Fruit fly (Drosophila melanogaster) whole organism, wandering third instar larva: Measurements from ENCODE around the gene CG16815.

Experiments used
- CG32264 ChIP-seq: fragments of 200-800 bp; sonication (Bioruptor generic); optimal IDR thresholded peaks from 2 replicates; lab custom pipeline; 2016; ENCODE audit warnings: missing biosample characterization, missing genetic modification characterization
- CG9705 ChIP-seq: fragments of 200-800 bp; sonication (Bioruptor generic); optimal IDR thresholded peaks from 2 replicates; lab custom pipeline; 2018; ENCODE audit warnings: missing biosample characterization, mild to moderate bottlenecking, missing genetic modification characterization
- Dfd ChIP-seq: fragments of >200 bp; optimal IDR thresholded peaks from 2 replicates; lab custom pipeline; 2017; ENCODE audit warnings: missing biosample characterization, missing genetic modification characterization
- Dif ChIP-seq: fragments of 200-275, 200-300 bp; sonication (Bioruptor generic); optimal IDR thresholded peaks from 2 replicates; lab custom pipeline; 2018; ENCODE audit warnings: missing biosample characterization, missing genetic modification characterization; ENCODE audit not compliant: partially characterized antibody
- GATAd ChIP-seq: sonication (Bioruptor generic); optimal IDR thresholded peaks from 2 replicates; lab custom pipeline; 2016; ENCODE audit warnings: missing biosample characterization, missing genetic modification characterization
- Hnf4 ChIP-seq: fragments of 200-800 bp; sonication (Bioruptor generic); optimal IDR thresholded peaks from 2 replicates; lab custom pipeline; 2016; ENCODE audit warnings: missing biosample characterization, mild to moderate bottlenecking, missing genetic modification characterization
- Hr78 ChIP-seq: fragments of >200 bp; optimal IDR thresholded peaks from 2 replicates; lab custom pipeline; 2017; ENCODE audit warnings: missing biosample characterization, missing genetic modification characterization
- Hr83 ChIP-seq: fragments of 200-300 bp; sonication (Bioruptor generic); optimal IDR thresholded peaks from 2 replicates; lab custom pipeline; 2016; ENCODE audit warnings: missing biosample characterization, mild to moderate bottlenecking, missing genetic modification characterization, moderate library complexity; ENCODE audit not compliant: poor library complexity, severe bottlenecking
- Jra ChIP-seq: sonication (Bioruptor generic); optimal IDR thresholded peaks from 2 replicates; lab custom pipeline; 2016; ENCODE audit warnings: missing biosample characterization, missing genetic modification characterization
- N ChIP-seq: fragments of >200 bp; optimal IDR thresholded peaks from 2 replicates; lab custom pipeline; 2018; ENCODE audit warnings: missing biosample characterization, missing external identifiers, missing genetic modification characterization
- OdsH ChIP-seq: fragments of 200-800 bp; sonication (Bioruptor generic); optimal IDR thresholded peaks from 2 replicates; lab custom pipeline; 2016; ENCODE audit warnings: missing biosample characterization, mild to moderate bottlenecking, missing genetic modification characterization
- br ChIP-seq: fragments of 200-800 bp; sonication (Bioruptor generic); optimal IDR thresholded peaks from 2 replicates; lab custom pipeline; 2016; ENCODE audit warnings: missing biosample characterization, missing genetic modification characterization
- brk ChIP-seq: fragments of 200-800 bp; sonication (Bioruptor generic); optimal IDR thresholded peaks from 2 replicates; lab custom pipeline; 2016; ENCODE audit warnings: missing biosample characterization, mild to moderate bottlenecking, missing genetic modification characterization
- dl ChIP-seq, 2 experiments: fragments of 175-275, 200-275 bp in 1 of 2; fragments of 200-275 bp in 1 of 2; sonication (Bioruptor generic); optimal IDR thresholded peaks; lab custom pipeline; 2018; ENCODE audit warnings: mild to moderate bottlenecking in 2 of 2, missing biosample characterization in 2 of 2, missing genetic modification characterization in 2 of 2, moderate library complexity in 2 of 2; ENCODE audit not compliant: partially characterized antibody in 2 of 2, insufficient read depth in 1 of 2
- dmrt93B ChIP-seq: fragments of 200-800 bp; sonication (Bioruptor generic); optimal IDR thresholded peaks from 2 replicates; lab custom pipeline; 2018; ENCODE audit warnings: missing biosample characterization, mild to moderate bottlenecking, missing genetic modification characterization
- foxo ChIP-seq, 2 experiments: fragments of 200-800 bp; sonication (Bioruptor generic); optimal IDR thresholded peaks; 2 replicates in 1 of 2; 3 replicates in 1 of 2; lab custom pipeline; 2016 to 2017; ENCODE audit warnings: missing biosample characterization in 2 of 2, missing genetic modification characterization in 2 of 2
- h ChIP-seq: fragments of 200-800 bp; sonication (Bioruptor generic); optimal IDR thresholded peaks from 3 replicates; lab custom pipeline; 2016; ENCODE audit warnings: missing biosample characterization, mild to moderate bottlenecking, missing genetic modification characterization
- jim ChIP-seq: fragments of 175-275, 200-325 bp; sonication (Bioruptor generic); optimal IDR thresholded peaks from 2 replicates; lab custom pipeline; 2016; ENCODE audit warnings: missing biosample characterization, mild to moderate bottlenecking, missing genetic modification characterization
- lola ChIP-seq: fragments of >200 bp; optimal IDR thresholded peaks from 2 replicates; lab custom pipeline; 2017; ENCODE audit warnings: missing biosample characterization, missing genetic modification characterization
- pan ChIP-seq: fragments of >200 bp; optimal IDR thresholded peaks from 2 replicates; lab custom pipeline; 2017
- rgr ChIP-seq: fragments of 200-800 bp; sonication (Bioruptor generic); optimal IDR thresholded peaks from 3 replicates; lab custom pipeline; 2016; ENCODE audit warnings: missing biosample characterization, mild to moderate bottlenecking, missing genetic modification characterization
- tai ChIP-seq: sonication (Bioruptor generic); optimal IDR thresholded peaks from 2 replicates; lab custom pipeline; 2016; ENCODE audit warnings: missing biosample characterization, missing genetic modification characterization
- usp ChIP-seq: fragments of >200 bp; optimal IDR thresholded peaks from 2 replicates; lab custom pipeline; 2017; ENCODE audit warnings: missing biosample characterization, missing genetic modification characterization
- woc ChIP-seq: sonication (Bioruptor generic); optimal IDR thresholded peaks from 2 replicates; lab custom pipeline; 2016; ENCODE audit warnings: missing biosample characterization, mild to moderate bottlenecking, missing genetic modification characterization

Gene CG16815

dm6 chr2L:13259643-13260042, 30.0 kb downstream of the CG16815 start, which contains the start of gene CG31730:
CG31730 (minus strand) TSS chr2L:13259743.
- no peak for TF ChIP-seq dmrt93B (GFP tag; lab: Kevin White, UChicago)
- TF ChIP-seq, all 38 proteins: peak for 0

- TF ChIP-seq Hr83 (GFP tag; lab: Kevin White, UChicago) (no peak), N (no peak), br (no peak), Dif (no peak), Jra (GFP tag; lab: Kevin White, UChicago) (no peak), Hnf4 (GFP tag; lab: Kevin White, UChicago) (no peak), CG32264 (no peak), rgr (GFP tag; lab: Kevin White, UChicago) (no peak), OdsH (GFP tag; lab: Kevin White, UChicago) (no peak), GATAd (GFP tag; lab: Kevin White, UChicago) (no peak), tai (no peak), woc (GFP tag; lab: Kevin White, UChicago) (no peak), brk (GFP tag; lab: Kevin White, UChicago) (no peak), CG9705 (GFP tag; lab: Kevin White, UChicago) (no peak)
Observed at dm6 chr2L:13260740-13261139, 31.1 kb downstream of the CG16815 start, which contains the start of gene CG44085. CG44085 (plus strand) TSS chr2L:13261008.

- no peak for TF ChIP-seq GATAd (GFP tag; lab: Kevin White, UChicago)
Observed at dm6 chr2L:13265776-13266175, 36.1 kb downstream of the CG16815 start, which contains the start of gene CG31848. CG31848 (minus strand) TSS chr2L:13265876.

DNA sequence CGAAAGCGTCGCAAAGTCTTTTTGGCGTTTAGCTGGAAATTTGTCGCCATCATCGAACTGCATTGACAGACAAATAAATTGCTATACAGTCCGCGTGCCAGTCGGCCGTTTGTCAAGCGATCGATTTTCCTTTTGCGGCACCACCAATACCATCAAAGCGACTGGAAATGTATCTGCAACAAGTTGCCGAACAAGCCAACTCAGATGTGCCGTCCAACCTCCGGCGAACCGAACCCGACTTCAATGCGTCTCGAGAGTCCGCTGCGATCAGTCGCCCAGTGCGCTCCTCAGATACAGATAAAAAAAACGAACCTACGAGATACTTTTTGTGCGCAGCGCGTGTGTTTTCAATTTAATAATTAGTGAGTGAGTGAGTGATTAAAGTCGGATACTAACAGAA, 37.0 kb downstream of the CG16815 start:
- TF ChIP-seq jim (no peak), GATAd (GFP tag; lab: Kevin White, UChicago) (no peak)

- TF ChIP-seq Hr78 (GFP tag; lab: Kevin White, UChicago), result no peak
- no peak for TF ChIP-seq br
- no peak for TF ChIP-seq lola (GFP tag; lab: Kevin White, UChicago)
- TF ChIP-seq Dfd (GFP tag; lab: Kevin White, UChicago), result no peak
- no peak for TF ChIP-seq woc (GFP tag; lab: Kevin White, UChicago)
- TF ChIP-seq foxo (GFP tag; optimal IDR thresholded peaks at IDR 0.05; lab: Kevin White, UChicago), result no peak
- no peak for TF ChIP-seq Hr83 (GFP tag; lab: Kevin White, UChicago)
- no peak for TF ChIP-seq pan (lab: Kevin White, UChicago)
- no peak for TF ChIP-seq usp (GFP tag; lab: Kevin White, UChicago)
- TF ChIP-seq OdsH (GFP tag; lab: Kevin White, UChicago), result no peak
- no peak for TF ChIP-seq Jra (GFP tag; lab: Kevin White, UChicago)
- no peak for TF ChIP-seq dl (GFP tag; optimal IDR thresholded peaks at IDR 0.05; lab: Kevin White, UChicago; ENCODE audit: insufficient read depth in 1 of 2, partially characterized antibody in 2 of 2)
Observed at dm6 chr2L:13268040-13268652, 38.5 kb downstream of the CG16815 start.

dm6 chr2L:13272541-13272940, 42.9 kb downstream of the CG16815 start:
- TF ChIP-seq Hr78 (GFP tag; lab: Kevin White, UChicago) (no peak), h (GFP tag; lab: Kevin White, UChicago) (no peak), tai (no peak), Dfd (GFP tag; lab: Kevin White, UChicago) (peak; percentile 85), lola (GFP tag; lab: Kevin White, UChicago) (no peak)
